Worm (Caenorhabditis elegans) whole organism, late embryonic: ENCODE measurements around the gene rab-6.1.

ENCODE experiments used
- C38D4.7 ChIP-seq: fragments of 200-800 bp; sonication (Bioruptor generic); optimal IDR thresholded peaks from 2 replicates; lab custom pipeline; 2018; ENCODE audit warnings: mild to moderate bottlenecking, missing genetic modification characterization, moderate library complexity, missing compliant biosample characterization
- K02D7.2 ChIP-seq: sonication (generic microtip); optimal IDR thresholded peaks from 2 replicates; lab custom pipeline; 2017; ENCODE audit warnings: mild to moderate bottlenecking, missing genetic modification characterization, missing compliant biosample characterization
- ama-1 ChIP-seq: fragments of 150-350 bp; optimal IDR thresholded peaks from 2 replicates; lab custom pipeline; 2014
- ceh-6 ChIP-seq: fragments of 200-800 bp; sonication (Bioruptor generic); optimal IDR thresholded peaks from 2 replicates; lab custom pipeline; 2018; ENCODE audit warnings: mild to moderate bottlenecking, missing genetic modification characterization, missing compliant biosample characterization
- hlh-13 ChIP-seq: fragments of 200-800 bp; sonication (Bioruptor generic); optimal IDR thresholded peaks from 2 replicates; lab custom pipeline; 2018; ENCODE audit warnings: mild to moderate bottlenecking, missing genetic modification characterization, missing compliant biosample characterization
- lin-11 ChIP-seq: fragments of 200-800 bp; sonication (Bioruptor generic); optimal IDR thresholded peaks from 2 replicates; lab custom pipeline; 2018; ENCODE audit warnings: mild to moderate bottlenecking, missing genetic modification characterization, missing compliant biosample characterization
- nhr-11 ChIP-seq: fragments of 150-350 bp; optimal IDR thresholded peaks from 2 replicates; lab custom pipeline; 2014; ENCODE audit warnings: missing biosample characterization, missing genetic modification characterization
- npax-4 ChIP-seq: sonication (generic microtip); optimal IDR thresholded peaks from 2 replicates; lab custom pipeline; 2016; ENCODE audit warnings: missing genetic modification characterization, missing compliant biosample characterization
- odd-2 ChIP-seq: sonication (generic microtip); optimal IDR thresholded peaks from 2 replicates; lab custom pipeline; 2017; ENCODE audit warnings: antibody characterized with exemption, mild to moderate bottlenecking, missing genetic modification characterization, missing compliant biosample characterization
- pag-3 ChIP-seq: sonication (generic microtip); optimal IDR thresholded peaks from 2 replicates; lab custom pipeline; 2016; ENCODE audit warnings: missing compliant biosample characterization, missing genetic modification characterization, borderline replicate concordance
- pha-4 ChIP-seq: fragments of 150-350 bp; optimal IDR thresholded peaks from 2 replicates; lab custom pipeline; 2018; ENCODE audit warnings: missing biosample characterization, missing genetic modification reagents, missing genetic modification characterization
- pros-1 ChIP-seq: fragments of 150-350 bp; optimal IDR thresholded peaks from 2 replicates; lab custom pipeline; 2014; ENCODE audit warnings: missing biosample characterization, missing genetic modification reagents, missing genetic modification characterization

- no peak for TF ChIP-seq ama-1 (lab: Kevin White, UChicago)
- TF ChIP-seq pha-4 (tag; lab: Kevin White, UChicago), result no peak
- no peak for TF ChIP-seq nhr-11 (tag; lab: Kevin White, UChicago)
- TF ChIP-seq ceh-6, result no peak
- TF ChIP-seq K02D7.2 (tag; lab: Kevin White, UChicago), result no peak
- no peak for TF ChIP-seq hlh-13 (GFP tag; lab: Kevin White, UChicago)
- TF ChIP-seq C38D4.7 (GFP tag; lab: Kevin White, UChicago), result no peak
- TF ChIP-seq npax-4 (tag; lab: Kevin White, UChicago), result no peak
- TF ChIP-seq lin-11, result no peak
- TF ChIP-seq pros-1, result no peak
- TF ChIP-seq odd-2 (tag; lab: Kevin White, UChicago), result no peak
- TF ChIP-seq pag-3, result no peak
Measured at ce11 chrIII:9047260-9047659, 41.5 kb upstream of the rab-6.1 start.
